Fruit fly (Drosophila melanogaster) whole organism, embryonic: ENCODE results near the gene CG14269.
A peak's percentile ranks its signal among the peaks of the same experiment; 100 is the strongest.

Source experiments
- B-H1 ChIP-seq: fragments of 200-800 bp; sonication (Bioruptor generic); IDR thresholded peaks from 3 replicates; pipeline ENCODE4 v1.3.6; 2022; ENCODE audit warnings: missing biosample characterization, missing genetic modification characterization
- Bdp1 ChIP-seq: fragments of 200-800 bp; sonication (Bioruptor generic); optimal IDR thresholded peaks from 3 replicates; lab custom pipeline; 2016; ENCODE audit warnings: missing biosample characterization, missing genetic modification characterization
- Bgb ChIP-seq: fragments of 200-800 bp; sonication (Bioruptor generic); IDR thresholded peaks from 2 replicates; pipeline ENCODE4 v1.3.6; 2022; ENCODE audit warnings: missing biosample characterization, missing genetic modification characterization; ENCODE audit not compliant: partially characterized antibody
- CG10543 ChIP-seq: fragments of 200-800 bp; sonication (Bioruptor generic); optimal IDR thresholded peaks from 3 replicates; lab custom pipeline; 2017; ENCODE audit warnings: missing biosample characterization, mild to moderate bottlenecking, missing genetic modification characterization, moderate library complexity
- CG10979 ChIP-seq: fragments of 200-800 bp; sonication (Bioruptor generic); optimal IDR thresholded peaks from 2 replicates; lab custom pipeline; 2018; ENCODE audit warnings: missing biosample characterization, mild to moderate bottlenecking, missing genetic modification characterization, moderate library complexity
- CG13287 ChIP-seq: fragments of 200-800 bp; sonication (Bioruptor generic); IDR thresholded peaks from 2 replicates; pipeline ENCODE4 v1.3.6; 2022; ENCODE audit warnings: missing biosample characterization, missing genetic modification characterization; ENCODE audit not compliant: partially characterized antibody
- CG17328 ChIP-seq: fragments of 200-800 bp; sonication (Bioruptor generic); IDR thresholded peaks from 2 replicates; pipeline ENCODE4 v1.3.6; 2022; ENCODE audit warnings: missing biosample characterization, missing genetic modification characterization
- CG17359 ChIP-seq: fragments of 200-800 bp; sonication (Bioruptor generic); optimal IDR thresholded peaks from 3 replicates; lab custom pipeline; 2018; ENCODE audit warnings: missing biosample characterization, mild to moderate bottlenecking, missing genetic modification characterization, moderate library complexity
- CG17612 ChIP-seq: fragments of 200-800 bp; sonication (Bioruptor generic); IDR thresholded peaks from 2 replicates; pipeline ENCODE4 v1.3.6; 2022; ENCODE audit warnings: missing biosample characterization, missing genetic modification characterization
- CG17802 ChIP-seq: fragments of 200-800 bp; sonication (Bioruptor generic); optimal IDR thresholded peaks from 2 replicates; lab custom pipeline; 2018; ENCODE audit warnings: missing biosample characterization, mild to moderate bottlenecking, missing genetic modification characterization, moderate library complexity
- CG2120 ChIP-seq: fragments of 200-800 bp; sonication (Bioruptor generic); optimal IDR thresholded peaks from 3 replicates; lab custom pipeline; 2016; ENCODE audit warnings: missing biosample characterization, missing genetic modification characterization
- CG2129 ChIP-seq: fragments of 200-800 bp; sonication (Bioruptor generic); IDR thresholded peaks from 2 replicates; pipeline ENCODE4 v1.3.6; 2022; ENCODE audit warnings: missing biosample characterization, missing genetic modification characterization; ENCODE audit not compliant: partially characterized antibody
- CG30403 ChIP-seq: fragments of 200-800 bp; sonication (Bioruptor generic); optimal IDR thresholded peaks from 3 replicates; lab custom pipeline; 2016; ENCODE audit warnings: missing biosample characterization, missing genetic modification characterization
- CG30431 ChIP-seq: fragments of 200-800 bp; sonication (Bioruptor generic); optimal IDR thresholded peaks from 2 replicates; lab custom pipeline; 2017; ENCODE audit warnings: missing biosample characterization, missing genetic modification characterization
- CG31388 ChIP-seq: fragments of 200-800 bp; sonication (Bioruptor generic); optimal IDR thresholded peaks from 2 replicates; lab custom pipeline; 2016; ENCODE audit warnings: missing biosample characterization, missing genetic modification characterization
- CG32772 ChIP-seq: fragments of 200-800 bp; sonication (Bioruptor generic); IDR thresholded peaks from 2 replicates; pipeline ENCODE4 v1.3.6; 2022; ENCODE audit warnings: missing biosample characterization, missing genetic modification characterization
- CG3838 ChIP-seq: fragments of 200-800 bp; sonication (Bioruptor generic); optimal IDR thresholded peaks from 3 replicates; lab custom pipeline; 2016; ENCODE audit warnings: missing biosample characterization, missing genetic modification characterization
- CG3995 ChIP-seq: fragments of 200-800 bp; sonication (Bioruptor generic); optimal IDR thresholded peaks from 3 replicates; lab custom pipeline; 2016; ENCODE audit warnings: missing biosample characterization, missing genetic modification characterization
- CG4404 ChIP-seq: fragments of 200-800 bp; sonication (Bioruptor generic); IDR thresholded peaks from 2 replicates; pipeline ENCODE4 v1.3.6; 2022; ENCODE audit warnings: missing biosample characterization, missing genetic modification characterization
- CG5245 ChIP-seq: fragments of 200-800 bp; sonication (Bioruptor generic); optimal IDR thresholded peaks from 3 replicates; lab custom pipeline; 2016; ENCODE audit warnings: missing biosample characterization, missing genetic modification characterization
- CG6683 ChIP-seq: fragments of 200-800 bp; sonication (Bioruptor generic); optimal IDR thresholded peaks from 2 replicates; lab custom pipeline; 2017; ENCODE audit warnings: missing biosample characterization, mild to moderate bottlenecking, missing genetic modification characterization, missing genetic modification reagents
- CG8089 ChIP-seq: fragments of 200-800 bp; sonication (Bioruptor generic); optimal IDR thresholded peaks from 3 replicates; lab custom pipeline; 2016; ENCODE audit warnings: missing biosample characterization, missing genetic modification characterization
- CG8478 ChIP-seq: fragments of >200 bp; optimal IDR thresholded peaks from 2 replicates; lab custom pipeline; 2018
- Camta ChIP-seq: fragments of 200-800 bp; sonication (Bioruptor generic); optimal IDR thresholded peaks from 2 replicates; lab custom pipeline; 2016; ENCODE audit warnings: missing biosample characterization, missing genetic modification characterization
- CoRest ChIP-seq: fragments of 200-800 bp; sonication (Bioruptor generic); optimal IDR thresholded peaks from 3 replicates; lab custom pipeline; 2018; ENCODE audit warnings: missing biosample characterization, mild to moderate bottlenecking, missing genetic modification characterization, moderate library complexity
- D ChIP-seq, 2 experiments: fragments of 200-800 bp in 1 of 2; fragments of >200 bp in 1 of 2; sonication (Bioruptor generic) in 1 of 2; optimal IDR thresholded peaks; 2 replicates in 1 of 2; 3 replicates in 1 of 2; lab custom pipeline; 2017; ENCODE audit warnings: mild to moderate bottlenecking in 1 of 2, missing biosample characterization in 1 of 2, missing genetic modification characterization in 1 of 2, missing genetic modification reagents in 1 of 2
- Hmx ChIP-seq: fragments of 200-800 bp; sonication (Bioruptor generic); optimal IDR thresholded peaks from 2 replicates; lab custom pipeline; 2016; ENCODE audit warnings: missing biosample characterization, missing genetic modification characterization
- MTF-1 ChIP-seq: fragments of 200-800 bp; sonication (Bioruptor generic); optimal IDR thresholded peaks from 2 replicates; lab custom pipeline; 2018; ENCODE audit warnings: missing biosample characterization, mild to moderate bottlenecking, missing genetic modification characterization, borderline replicate concordance
- Side ChIP-seq: fragments of 200-800 bp; sonication (Bioruptor generic); optimal IDR thresholded peaks from 2 replicates; lab custom pipeline; 2016; ENCODE audit warnings: missing biosample characterization, missing genetic modification characterization
- Six4 ChIP-seq: fragments of 200-800 bp; sonication (Bioruptor generic); optimal IDR thresholded peaks from 2 replicates; lab custom pipeline; 2016; ENCODE audit warnings: missing biosample characterization, missing genetic modification characterization
- Taf1 ChIP-seq: fragments of 200-800 bp; sonication (Bioruptor generic); IDR thresholded peaks from 2 replicates; pipeline ENCODE4 v1.3.6; 2022; ENCODE audit warnings: missing biosample characterization, missing genetic modification characterization
- Vsx1 ChIP-seq: fragments of 200-800 bp; sonication (Bioruptor generic); optimal IDR thresholded peaks from 2 replicates; lab custom pipeline; 2017; ENCODE audit warnings: missing biosample characterization, mild to moderate bottlenecking, missing genetic modification characterization, missing genetic modification reagents
- al ChIP-seq: fragments of 200-800 bp; sonication (Bioruptor generic); IDR thresholded peaks from 2 replicates; pipeline ENCODE4 v1.3.6; 2022; ENCODE audit warnings: missing biosample characterization, missing genetic modification characterization
- az2 ChIP-seq: fragments of 200-800 bp; sonication (Bioruptor generic); optimal IDR thresholded peaks from 3 replicates; lab custom pipeline; 2016; ENCODE audit warnings: missing biosample characterization, missing genetic modification characterization
- bowl ChIP-seq: fragments of 200-800 bp; sonication (Bioruptor generic); IDR thresholded peaks from 2 replicates; pipeline ENCODE4 v1.3.6; 2022; ENCODE audit warnings: missing biosample characterization, missing genetic modification characterization
- cato ChIP-seq: fragments of 200-800 bp; sonication (Bioruptor generic); optimal IDR thresholded peaks from 2 replicates; lab custom pipeline; 2016; ENCODE audit warnings: missing biosample characterization, missing genetic modification characterization, borderline replicate concordance
- disco-r ChIP-seq: fragments of 200-800 bp; sonication (Bioruptor generic); optimal IDR thresholded peaks from 2 replicates; lab custom pipeline; 2016; ENCODE audit warnings: missing biosample characterization, missing genetic modification characterization
- gsb ChIP-seq: fragments of 200-800 bp; sonication (Bioruptor generic); IDR thresholded peaks from 2 replicates; pipeline ENCODE4 v1.3.6; 2022; ENCODE audit warnings: missing biosample characterization, missing genetic modification characterization
- gsb-n ChIP-seq: fragments of 200-800 bp; sonication (Bioruptor generic); optimal IDR thresholded peaks from 3 replicates; lab custom pipeline; 2018; ENCODE audit warnings: missing biosample characterization, mild to moderate bottlenecking, missing genetic modification characterization
- lbe ChIP-seq: fragments of 200-800 bp; sonication (Bioruptor generic); optimal IDR thresholded peaks from 2 replicates; lab custom pipeline; 2016; ENCODE audit warnings: missing biosample characterization, mild to moderate bottlenecking, missing genetic modification characterization
- lilli ChIP-seq: fragments of 200-800 bp; sonication (Bioruptor generic); optimal IDR thresholded peaks from 3 replicates; lab custom pipeline; 2016; ENCODE audit warnings: missing biosample characterization, missing genetic modification characterization
- p53 ChIP-seq: fragments of 200-800 bp; sonication (Bioruptor generic); optimal IDR thresholded peaks from 2 replicates; lab custom pipeline; 2016; ENCODE audit warnings: missing biosample characterization, missing genetic modification characterization
- pfk ChIP-seq: fragments of 200-800 bp; sonication (Bioruptor generic); optimal IDR thresholded peaks from 2 replicates; lab custom pipeline; 2018; ENCODE audit warnings: missing biosample characterization, mild to moderate bottlenecking, missing genetic modification characterization, moderate library complexity
- pho ChIP-seq: fragments of 200-800 bp; sonication (Bioruptor generic); optimal IDR thresholded peaks from 2 replicates; lab custom pipeline; 2016; ENCODE audit warnings: missing biosample characterization, missing genetic modification characterization
- pum ChIP-seq: fragments of 200-800 bp; sonication (Bioruptor generic); optimal IDR thresholded peaks from 2 replicates; lab custom pipeline; 2016; ENCODE audit warnings: missing biosample characterization, missing genetic modification characterization
- sd ChIP-seq: fragments of 200-800 bp; sonication (Bioruptor generic); optimal IDR thresholded peaks from 3 replicates; lab custom pipeline; 2018; ENCODE audit warnings: missing biosample characterization, mild to moderate bottlenecking, missing genetic modification characterization, moderate library complexity
- twi ChIP-seq: fragments of 200-800 bp; optimal IDR thresholded peaks from 2 replicates; lab custom pipeline; 2019; ENCODE audit warnings: missing biosample characterization, mild to moderate bottlenecking, missing genetic modification characterization, moderate library complexity
- z ChIP-seq: fragments of 200-800 bp; sonication (Bioruptor generic); IDR thresholded peaks from 3 replicates; pipeline ENCODE4 v1.3.6; 2022; ENCODE audit warnings: missing biosample characterization, missing genetic modification characterization

The CG14269 gene

DNA sequence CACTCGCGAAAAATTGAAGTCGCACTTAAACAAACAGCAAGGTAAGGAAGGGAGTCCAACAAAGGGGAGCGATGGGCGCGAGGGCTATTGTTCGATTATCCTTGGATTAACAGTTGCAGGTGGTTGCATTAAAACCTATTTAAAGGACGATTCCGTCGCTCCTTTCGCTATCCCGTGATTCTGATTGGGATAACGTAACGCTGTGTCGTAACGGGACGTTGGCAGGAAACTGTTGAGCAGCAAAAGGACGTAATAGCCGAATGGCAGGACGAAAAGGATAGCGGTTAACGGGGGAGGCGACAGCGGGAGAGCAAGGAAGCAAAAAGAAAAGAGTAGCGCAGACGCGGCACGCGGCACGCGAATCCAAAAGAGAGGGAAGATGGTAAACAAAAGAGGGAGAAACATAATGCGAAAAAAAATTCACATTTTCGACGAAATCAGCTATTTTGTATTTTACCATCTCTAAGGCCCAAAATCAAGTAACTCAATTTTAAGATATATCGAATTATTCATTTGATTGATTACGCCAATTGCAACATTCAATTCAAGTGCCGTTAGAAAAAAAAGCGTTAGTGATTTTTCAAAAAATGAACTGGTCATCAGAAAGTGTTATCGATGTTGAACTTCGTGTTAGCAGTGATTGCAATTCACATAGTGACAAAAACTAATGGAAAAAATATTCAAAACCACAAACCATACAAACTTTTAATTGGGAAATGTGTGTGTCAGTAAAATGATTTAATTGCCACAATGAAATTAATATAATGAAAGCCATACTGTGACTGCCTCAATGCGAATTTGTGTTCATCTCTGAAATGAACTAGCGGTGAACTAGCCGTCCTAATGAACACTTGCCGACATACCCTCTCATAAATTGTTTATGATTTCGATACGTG is 46.8 kb upstream of the CG14269 start, which contains the start of the genes CG10804 and CG10802 (continued):
- TF ChIP-seq Six4 (GFP tag; lab: Kevin White, UChicago) (peak; percentile 44), CG8478 (lab: Kevin White, UChicago) (no peak), CG3838 (no peak), Vsx1 (GFP tag; lab: Kevin White, UChicago) (peak; percentile 32), twi (peak; percentile 38), pfk (GFP tag; lab: Kevin White, UChicago) (no peak), z (GFP tag; lab: Robert Waterston, UW) (0 out of 3 replicates have a peak, but pooled peaks have one; percentile 38), gsb-n (no peak), CG5245 (GFP tag; lab: Kevin White, UChicago) (peak; percentile 34), sd (tag; lab: Kevin White, UChicago) (peak; percentile 48), D (optimal IDR thresholded peaks at IDR 0.05; lab: Kevin White, UChicago) (peak; percentile 15), D (GFP tag; optimal IDR thresholded peaks at IDR 0.05; lab: Kevin White, UChicago) (peak; percentile 32), CG6683 (GFP tag; lab: Kevin White, UChicago) (no peak), CG10543 (GFP tag; lab: Kevin White, UChicago) (peak; percentile 53), Taf1 (GFP tag; lab: Robert Waterston, UW) (peak; percentile 79), CG17328 (peak; percentile 67), Camta (GFP tag; lab: Kevin White, UChicago) (peak; percentile 50), CG32772 (peak; percentile 87), CG4404 (GFP tag; lab: Robert Waterston, UW) (peak; percentile 77), CG30403 (GFP tag; lab: Kevin White, UChicago) (peak; percentile 89), disco-r (GFP tag; lab: Kevin White, UChicago) (peak; percentile 31), Bdp1 (GFP tag; lab: Kevin White, UChicago) (peak; percentile 71), al (GFP tag; lab: Robert Waterston, UW) (peak; percentile 85), MTF-1 (GFP tag; lab: Kevin White, UChicago) (no peak), pum (GFP tag; lab: Kevin White, UChicago) (peak; percentile 79), CG2120 (GFP tag; lab: Kevin White, UChicago) (peak; percentile 92), CG17612 (GFP tag; lab: Robert Waterston, UW) (peak; percentile 46; the same call in 1 of the 2 replicates), bowl (GFP tag; lab: Robert Waterston, UW) (0 out of 2 replicates have a peak, but pooled peaks have one; percentile 20), az2 (GFP tag; lab: Kevin White, UChicago) (peak; percentile 68), B-H1 (GFP tag; lab: Robert Waterston, UW) (peak; percentile 79), CoRest (tag; lab: Kevin White, UChicago) (peak; percentile 85), lbe (peak; percentile 45), lilli (GFP tag; lab: Kevin White, UChicago) (peak; percentile 90), CG3995 (GFP tag; lab: Kevin White, UChicago) (peak; percentile 98), cato (GFP tag; lab: Kevin White, UChicago) (peak; percentile 62), pho (GFP tag; lab: Kevin White, UChicago) (peak; percentile 67), CG13287 (GFP tag; lab: Robert Waterston, UW) (peak; percentile 78), CG30431 (GFP tag; lab: Kevin White, UChicago) (peak; percentile 32), CG31388 (GFP tag; lab: Kevin White, UChicago) (no peak), CG17802 (no peak), CG17359 (peak; percentile 53), Side (peak; percentile 82), CG8089 (GFP tag; lab: Kevin White, UChicago) (peak; percentile 67), Bgb (peak; percentile 62), Hmx (GFP tag; lab: Kevin White, UChicago) (peak; percentile 19), p53 (peak; percentile 52), CG2129 (GFP tag; lab: Robert Waterston, UW) (peak; percentile 49; the same call in 1 of the 2 replicates), CG10979 (peak; percentile 49), gsb (GFP tag; lab: Robert Waterston, UW) (peak; percentile 57; the same call in 1 of the 2 replicates)
